Worm (Caenorhabditis elegans): ENCODE measurements around the gene trh-1.

DNA sequence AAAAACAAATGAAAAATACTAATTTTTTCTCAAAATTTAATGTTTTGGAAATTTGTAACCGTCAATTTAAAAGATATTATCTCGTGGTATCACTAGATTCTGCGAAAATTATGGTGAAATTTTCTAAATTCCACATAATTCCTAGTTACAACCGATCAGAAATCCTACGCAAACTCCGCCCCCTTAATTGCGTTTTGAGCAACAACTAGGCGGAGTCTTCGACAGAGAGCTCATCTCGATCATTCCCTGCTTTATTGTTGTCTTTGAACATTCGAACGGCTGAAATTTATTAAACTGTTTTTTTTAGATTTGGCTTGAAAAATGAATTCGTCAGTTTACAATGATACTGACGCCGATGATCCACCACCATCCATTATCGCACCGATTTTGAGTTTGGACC lies 31.1 kb downstream of the trh-1 start, which contains the start of gene T02D1.4:
- no peak for TF ChIP-seq R02D3.7 (tag; optimal IDR thresholded peaks at IDR 0.05)
- TF ChIP-seq ceh-28 (tag; optimal IDR thresholded peaks at IDR 0.05), result no peak
